Fruit fly (Drosophila melanogaster): Measurements from ENCODE around the gene rtv.
A peak's percentile ranks its signal among the peaks of the same experiment; 100 is the strongest.

Gene rtv

dm6 chrX:11153826-11154510, at the start of gene rtv, which contains the start of gene Dlic:
Gene rtv, minus strand, starts transcription at chrX:11153990.
Gene Dlic, plus strand, starts transcription at chrX:11154421.
- peak; percentile 83 to 89 for TF ChIP-seq CTCF (optimal IDR thresholded peaks at IDR 0.05)
- no peak for TF ChIP-seq CG8478 (optimal IDR thresholded peaks at IDR 0.05)

DNA sequence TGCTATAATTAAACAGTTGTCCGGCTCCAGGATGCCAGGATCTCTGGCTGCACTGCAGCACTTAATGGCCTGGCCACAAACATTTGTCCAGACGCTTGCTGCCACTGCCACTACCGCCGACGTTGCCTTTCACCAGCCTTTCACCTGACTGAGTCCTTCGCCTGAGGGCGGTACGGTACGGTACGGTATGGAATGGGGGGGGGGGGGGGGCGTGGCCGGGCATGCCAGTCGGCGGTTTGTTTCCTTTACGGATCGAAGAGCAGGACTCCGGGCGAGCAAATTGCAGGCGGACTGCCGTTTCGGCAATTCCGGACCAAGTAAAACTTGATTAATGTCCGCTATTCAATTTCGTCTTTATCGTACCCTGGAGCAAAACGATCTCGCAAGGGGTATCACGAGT, 49.3 kb upstream of the rtv start:
- TF ChIP-seq CG8478 (optimal IDR thresholded peaks at IDR 0.05) (no peak), CTCF (optimal IDR thresholded peaks at IDR 0.05) (no peak)

- TF ChIP-seq CTCF (optimal IDR thresholded peaks at IDR 0.05), result no peak
- no peak for TF ChIP-seq CG8478 (optimal IDR thresholded peaks at IDR 0.05)
These were observed 48.2 kb upstream of the rtv start, which contains the start of gene CG11106 for dm6 chrX:11201948-11202347. Gene CG11106, plus strand, starts transcription at chrX:11202248.

DNA sequence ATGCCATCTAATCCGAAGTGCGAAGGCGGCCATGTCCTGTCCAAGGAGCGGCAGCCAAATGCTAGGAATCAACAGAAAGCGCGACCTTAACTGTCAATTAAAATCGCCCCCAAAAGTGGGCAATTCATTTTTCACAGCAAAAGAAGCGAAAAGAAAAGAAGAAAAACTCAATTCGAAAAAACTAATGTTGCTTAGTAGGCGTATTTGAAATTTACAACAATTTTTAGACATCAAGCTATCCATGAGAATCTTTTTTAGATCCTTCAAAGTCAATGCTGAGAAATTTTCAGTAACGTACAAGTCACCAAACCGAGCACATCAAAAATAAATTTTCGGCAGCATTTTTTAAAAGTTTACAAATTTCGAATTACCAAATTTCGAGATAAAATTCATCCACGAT, 28.8 kb upstream of the rtv start, which contains the start of gene CG15200:
Gene CG15200 (plus strand): TSS at position 301 of the 400 bp plus-strand sequence.
- TF ChIP-seq CTCF (optimal IDR thresholded peaks at IDR 0.05) (no peak), CG8478 (optimal IDR thresholded peaks at IDR 0.05) (no peak)

DNA sequence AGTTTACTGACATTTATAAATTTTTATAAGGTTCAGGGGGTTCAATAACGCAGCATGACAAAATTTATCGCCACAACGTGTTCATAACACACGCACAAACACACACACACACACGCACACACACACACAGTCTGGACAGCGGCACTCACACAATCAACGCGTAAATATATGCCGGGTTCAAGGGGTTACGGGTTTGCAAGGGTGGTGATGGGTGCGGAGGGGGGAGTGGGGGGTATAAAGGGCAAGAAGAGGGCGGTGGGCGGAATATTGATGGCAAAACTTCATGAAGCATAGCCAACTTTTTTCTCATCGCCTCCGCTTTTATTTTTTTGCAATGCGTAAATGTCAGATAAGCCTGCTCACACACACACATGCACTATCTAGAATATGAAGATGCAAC, 22.3 kb upstream of the rtv start:
- no peak for TF ChIP-seq CG8478 (optimal IDR thresholded peaks at IDR 0.05)
- no peak for TF ChIP-seq CTCF (optimal IDR thresholded peaks at IDR 0.05)

dm6 chrX:11170578-11170977, 16.8 kb upstream of the rtv start, which contains the start of gene CG1394:
Gene CG1394, minus strand, starts transcription at chrX:11170678.
- TF ChIP-seq CG8478 (optimal IDR thresholded peaks at IDR 0.05) (no peak), CTCF (optimal IDR thresholded peaks at IDR 0.05) (no peak)

- no peak for TF ChIP-seq CTCF (optimal IDR thresholded peaks at IDR 0.05)
- no peak for TF ChIP-seq CG8478 (optimal IDR thresholded peaks at IDR 0.05)
These were observed 15.2 kb upstream of the rtv start, which contains the start of gene Antdh for dm6 chrX:11168958-11169357. Gene Antdh, minus strand, starts transcription at chrX:11169058.

DNA sequence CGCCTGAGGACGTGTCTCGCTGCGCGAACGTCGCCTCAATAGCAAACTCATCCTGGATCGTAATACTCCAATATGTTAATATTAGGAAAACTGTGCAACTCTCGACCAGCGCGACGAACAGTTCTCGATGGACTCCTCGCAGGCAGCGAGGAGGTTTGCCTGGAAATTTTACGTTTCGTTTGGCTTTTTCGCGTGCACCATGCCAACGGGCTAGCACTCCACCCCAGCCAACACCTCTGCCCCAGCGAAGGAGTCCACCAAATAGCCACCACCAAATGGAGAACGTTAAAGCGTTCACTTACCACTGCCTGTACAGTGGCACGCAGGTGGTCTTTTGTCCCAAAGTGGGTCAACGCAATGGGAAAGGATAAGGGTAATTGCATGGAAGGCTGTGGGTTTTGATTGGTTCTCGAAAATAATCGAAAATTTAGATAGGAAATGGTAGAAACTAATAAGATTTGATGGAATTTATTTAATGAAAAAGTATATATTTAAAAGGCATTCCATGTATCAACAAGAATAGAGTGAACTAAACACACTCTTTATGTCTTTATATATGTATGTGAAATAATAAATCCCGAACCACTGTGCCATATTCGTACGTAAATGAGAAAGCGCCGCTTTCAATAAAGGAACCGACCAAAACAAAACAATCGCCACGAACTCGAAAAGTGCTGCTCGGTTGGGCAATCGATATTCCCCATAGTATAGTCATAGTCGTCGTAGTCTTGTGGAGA, 6.1 kb upstream of the rtv start, which contains the start of gene CG32668:
Gene CG32668 (minus strand): TSS at position 51 of the 737 bp plus-strand sequence.
- TF ChIP-seq CTCF (optimal IDR thresholded peaks at IDR 0.05), result no peak
- TF ChIP-seq CG8478 (optimal IDR thresholded peaks at IDR 0.05), result no peak

DNA sequence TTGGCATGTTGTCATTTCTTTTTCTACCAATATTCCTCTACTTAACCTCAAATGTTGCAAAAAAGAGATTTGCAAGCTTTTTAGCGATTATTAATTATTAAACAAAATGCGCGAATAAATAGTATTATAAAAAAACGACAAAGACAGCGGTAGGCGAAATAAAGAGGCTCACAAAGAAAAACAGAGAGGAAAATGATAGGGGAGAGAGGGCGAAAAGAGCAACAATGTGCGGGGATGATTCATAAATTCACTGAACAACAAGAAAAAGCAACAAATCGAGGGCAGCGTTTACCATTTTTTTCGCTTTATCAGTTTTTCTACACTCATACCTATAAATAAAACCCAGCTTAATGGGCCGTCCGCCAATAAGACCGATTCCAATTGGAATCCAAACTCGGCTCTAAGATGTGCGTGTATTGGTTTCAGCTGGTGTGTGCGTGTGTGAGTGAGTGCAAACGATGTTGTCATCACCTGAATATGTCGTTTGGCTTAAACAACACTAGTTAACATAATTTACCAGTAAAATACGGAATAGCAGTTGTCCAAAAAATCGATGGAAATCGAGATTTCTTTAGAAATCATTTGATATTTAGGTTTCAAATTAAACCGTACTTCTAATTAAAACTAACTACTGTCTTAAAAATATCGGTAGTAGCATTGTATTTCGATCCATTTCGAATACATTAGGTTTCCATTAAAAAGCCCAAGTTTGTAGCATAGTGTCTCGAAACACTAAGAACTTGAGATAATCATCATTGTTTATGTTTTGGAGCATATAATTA, 2.2 kb upstream of the rtv start:
- TF ChIP-seq CTCF (optimal IDR thresholded peaks at IDR 0.05) (no peak), CG8478 (optimal IDR thresholded peaks at IDR 0.05) (no peak)

DNA sequence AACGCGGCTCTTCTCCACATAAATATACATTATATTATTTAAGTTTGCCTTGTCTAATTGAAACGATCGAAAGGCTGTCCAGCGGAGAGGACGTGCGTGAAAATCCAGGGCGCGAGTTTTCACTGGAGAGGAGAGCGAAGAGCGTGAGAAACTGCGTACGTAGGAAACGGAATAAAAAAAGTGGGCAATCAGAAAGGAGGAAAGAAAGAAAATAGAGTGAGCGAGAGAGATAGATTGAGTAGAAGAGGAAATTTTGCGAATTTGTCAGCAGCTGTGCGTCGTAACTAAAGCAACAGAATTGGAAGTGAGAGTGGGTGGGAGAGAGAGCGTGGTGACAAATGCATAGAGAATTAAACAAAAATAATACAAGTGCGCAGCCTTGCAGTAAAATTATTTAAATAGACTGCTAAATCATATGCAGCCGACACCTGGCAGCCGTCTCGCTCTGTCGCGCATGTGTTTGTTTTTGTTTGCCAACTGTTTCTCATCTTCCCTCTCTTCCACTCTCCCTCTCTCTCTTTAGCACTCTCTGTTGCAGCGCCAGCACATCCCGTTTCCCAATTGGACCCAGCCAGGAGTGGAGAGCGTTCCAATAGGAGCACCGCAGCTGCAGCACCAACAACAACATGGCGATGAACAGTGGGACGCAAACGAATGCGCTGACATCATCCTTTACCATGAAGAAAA, 864 bp upstream of the rtv start:
- TF ChIP-seq CG8478 (optimal IDR thresholded peaks at IDR 0.05) (no peak), CTCF (optimal IDR thresholded peaks at IDR 0.05) (peak; percentile 1 to 18)

- no peak for TF ChIP-seq CTCF (optimal IDR thresholded peaks at IDR 0.05)
- TF ChIP-seq CG8478 (optimal IDR thresholded peaks at IDR 0.05), result no peak
These were observed 377 bp downstream of the rtv start for dm6 chrX:11153413-11153812.

DNA sequence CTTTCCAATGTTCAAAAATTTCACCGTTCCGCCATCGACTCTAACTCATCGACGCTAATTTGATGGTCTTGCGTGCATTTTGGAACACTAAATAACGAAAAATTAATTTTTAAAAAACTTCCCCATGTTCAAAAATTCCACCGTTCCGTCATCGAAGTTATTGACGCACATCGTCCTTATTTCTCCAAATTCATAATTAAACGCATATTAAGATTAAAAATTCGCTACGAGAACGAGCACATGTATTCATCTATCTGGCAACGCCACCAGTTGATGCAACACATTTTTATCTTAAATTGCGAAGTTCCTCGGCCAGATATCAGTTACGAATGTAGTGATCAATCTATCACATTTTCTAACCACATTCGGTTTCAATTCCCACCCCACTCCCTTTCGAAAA, 4.6 kb downstream of the rtv start, which contains the start of gene Lint-1:
Gene Lint-1 (plus strand): TSS at position 123 of the 400 bp plus-strand sequence.
- TF ChIP-seq CG8478 (optimal IDR thresholded peaks at IDR 0.05), result no peak
- no peak for TF ChIP-seq CTCF (optimal IDR thresholded peaks at IDR 0.05)

- TF ChIP-seq CG8478 (optimal IDR thresholded peaks at IDR 0.05), result no peak
- no peak for TF ChIP-seq CTCF (optimal IDR thresholded peaks at IDR 0.05)
These were observed 5.4 kb downstream of the rtv start, which contains the start of gene Ran for dm6 chrX:11148272-11148835. Gene Ran, minus strand, starts transcription at chrX:11148716.

- TF ChIP-seq CG8478 (optimal IDR thresholded peaks at IDR 0.05) (no peak), CTCF (optimal IDR thresholded peaks at IDR 0.05) (no peak)
These were observed 6.2 kb downstream of the rtv start for dm6 chrX:11147553-11148067.

Measured in S2 (cell line).